Worm (Caenorhabditis elegans): ENCODE data around the gene R05H10.7.

DNA sequence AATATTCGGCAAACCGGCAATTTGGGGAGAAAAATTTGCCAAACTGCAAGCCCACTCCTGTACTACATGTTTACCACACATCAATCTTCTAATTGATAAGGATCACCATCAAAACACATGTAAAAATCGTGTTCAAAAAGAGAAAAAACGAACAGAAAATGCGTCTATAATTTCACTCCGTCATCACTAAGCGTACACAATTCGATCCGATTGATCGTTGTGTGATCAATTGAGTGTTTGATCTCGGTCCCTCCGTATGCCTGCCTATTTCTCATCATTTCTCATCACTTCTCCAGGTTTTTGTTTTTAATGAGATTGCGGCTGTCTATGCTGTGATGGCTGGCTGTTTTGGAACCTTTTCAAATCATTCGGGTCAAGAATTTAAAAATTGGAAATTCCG, 29.9 kb upstream of the R05H10.7 start:
- no peak for TF ChIP-seq nhr-76 (tag; optimal IDR thresholded peaks at IDR 0.05)
- no peak for TF ChIP-seq nhr-25 (tag; optimal IDR thresholded peaks at IDR 0.05)
- TF ChIP-seq lin-39 (tag; optimal IDR thresholded peaks at IDR 0.05) = no peak
- TF ChIP-seq ceh-82 (tag; optimal IDR thresholded peaks at IDR 0.05) = no peak
- TF ChIP-seq snpc-4 (tag; optimal IDR thresholded peaks at IDR 0.05) = no peak
- TF ChIP-seq nhr-237 (tag; optimal IDR thresholded peaks at IDR 0.05) = no peak
- TF ChIP-seq pqm-1 (tag; optimal IDR thresholded peaks at IDR 0.05) = no peak
- no peak for TF ChIP-seq nhr-12 (tag; optimal IDR thresholded peaks at IDR 0.05)
- TF ChIP-seq fos-1 (tag; optimal IDR thresholded peaks at IDR 0.05) = no peak
- no peak for TF ChIP-seq unc-39 (tag; optimal IDR thresholded peaks at IDR 0.05)
- no peak for TF ChIP-seq tbx-2 (tag; optimal IDR thresholded peaks at IDR 0.05)

Data from whole organism, L3 larva.